Worm (Caenorhabditis elegans) whole organism, young adult: Measurements from ENCODE around the gene cut-4.

Experiments
- ceh-58 ChIP-seq: fragments of 200-800 bp; sonication (Bioruptor generic); IDR thresholded peaks from 2 replicates; pipeline ENCODE4 v1.3.6; 2022; ENCODE audit warnings: missing genetic modification characterization, missing compliant biosample characterization
- nhr-120 ChIP-seq: fragments of 200-800 bp; sonication (Bioruptor generic); IDR thresholded peaks from 2 replicates; pipeline ENCODE4 v1.3.6; 2022; ENCODE audit warnings: missing genetic modification characterization, missing compliant biosample characterization
- ztf-22 ChIP-seq: fragments of 200-800 bp; sonication (Bioruptor generic); optimal IDR thresholded peaks from 2 replicates; lab custom pipeline; 2018; ENCODE audit warnings: mild to moderate bottlenecking, missing genetic modification characterization, moderate library complexity, missing compliant biosample characterization

DNA sequence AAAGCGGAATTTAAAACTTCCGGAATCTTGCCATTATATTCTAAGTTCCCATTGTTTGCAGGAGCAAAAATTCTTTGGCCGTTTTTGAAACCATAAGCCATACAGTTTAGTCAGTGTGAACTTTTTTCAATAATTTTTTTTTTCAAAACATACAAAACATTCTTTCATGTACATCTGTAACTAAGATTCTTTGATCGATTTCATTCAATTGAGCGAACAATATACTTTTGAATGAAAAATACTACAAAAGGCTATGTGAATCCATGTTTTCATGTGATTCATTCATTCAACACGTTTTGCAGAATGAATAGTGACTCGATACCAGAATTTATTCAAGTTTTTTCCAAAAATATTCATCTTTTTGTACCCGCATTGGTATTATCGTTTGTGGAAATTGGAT, 50.8 kb downstream of the cut-4 start, which contains the start of gene ZK666.15:
- TF ChIP-seq ztf-22 (GFP tag; lab: Kevin White, UChicago) (no peak), nhr-120 (GFP tag; lab: Robert Waterston, UW) (no peak), ceh-58 (GFP tag; lab: Robert Waterston, UW) (no peak)
